Fruit fly (Drosophila melanogaster) whole organism, embryonic: Measurements from ENCODE around the gene DCAF12.

Source experiments
- ATbp ChIP-seq: fragments of 200-800 bp; sonication (Bioruptor generic); optimal IDR thresholded peaks from 2 replicates; lab custom pipeline; 2017; ENCODE audit warnings: missing biosample characterization, mild to moderate bottlenecking, missing genetic modification characterization, missing genetic modification reagents
- Atf-2 ChIP-seq: fragments of 200-800 bp; sonication (Bioruptor generic); optimal IDR thresholded peaks from 2 replicates; lab custom pipeline; 2016; ENCODE audit warnings: missing biosample characterization, missing genetic modification characterization
- Atf6 ChIP-seq: fragments of 200-800 bp; sonication (Bioruptor generic); IDR thresholded peaks from 2 replicates; pipeline ENCODE4 v1.3.6; 2022; ENCODE audit warnings: missing biosample characterization, missing genetic modification characterization
- CG10267 ChIP-seq: fragments of 200-800 bp; sonication (Bioruptor generic); optimal IDR thresholded peaks from 2 replicates; lab custom pipeline; 2018; ENCODE audit warnings: missing biosample characterization, mild to moderate bottlenecking, missing genetic modification characterization, moderate library complexity
- CG11696 ChIP-seq: fragments of 200-800 bp; sonication (Bioruptor generic); IDR thresholded peaks from 2 replicates; pipeline ENCODE4 v1.3.6; 2022; ENCODE audit warnings: missing biosample characterization, missing genetic modification characterization
- CG1233 ChIP-seq: fragments of 200-800 bp; sonication (Bioruptor generic); optimal IDR thresholded peaks from 4 replicates; lab custom pipeline; 2018; ENCODE audit warnings: missing biosample characterization, mild to moderate bottlenecking, missing genetic modification characterization
- CG13123 ChIP-seq: fragments of 200-800 bp; sonication (Bioruptor generic); optimal IDR thresholded peaks from 2 replicates; lab custom pipeline; 2016; ENCODE audit warnings: missing biosample characterization, missing genetic modification characterization
- CG13624 ChIP-seq: fragments of 200-800 bp; sonication (Bioruptor generic); optimal IDR thresholded peaks from 2 replicates; lab custom pipeline; 2016; ENCODE audit warnings: missing biosample characterization, missing genetic modification characterization
- CG14667 ChIP-seq: fragments of 200-800 bp; sonication (Bioruptor generic); IDR thresholded peaks from 2 replicates; pipeline ENCODE4 v1.3.6; 2022; ENCODE audit warnings: missing biosample characterization, missing genetic modification characterization
- CG17186 ChIP-seq: fragments of 200-800 bp; sonication (Bioruptor generic); optimal IDR thresholded peaks from 3 replicates; lab custom pipeline; 2017; ENCODE audit warnings: missing biosample characterization, missing genetic modification reagents, missing genetic modification characterization
- CG17385 ChIP-seq: fragments of 200-800 bp; sonication (Bioruptor generic); optimal IDR thresholded peaks from 3 replicates; lab custom pipeline; 2018; ENCODE audit warnings: missing biosample characterization, mild to moderate bottlenecking, missing genetic modification characterization
- CG18476 ChIP-seq: fragments of 200-800 bp; sonication (Bioruptor generic); optimal IDR thresholded peaks from 2 replicates; lab custom pipeline; 2016; ENCODE audit warnings: missing biosample characterization, mild to moderate bottlenecking, missing genetic modification characterization
- CG2116 ChIP-seq: fragments of 200-800 bp; sonication (Bioruptor generic); optimal IDR thresholded peaks from 3 replicates; lab custom pipeline; 2018; ENCODE audit warnings: missing biosample characterization, mild to moderate bottlenecking, missing genetic modification characterization
- CG32532 ChIP-seq: fragments of 200-800 bp; sonication (Bioruptor generic); IDR thresholded peaks from 2 replicates; pipeline ENCODE4 v1.3.6; 2022; ENCODE audit warnings: missing biosample characterization, missing genetic modification characterization
- CG6689 ChIP-seq: fragments of 200-800 bp; sonication (Bioruptor generic); IDR thresholded peaks from 2 replicates; pipeline ENCODE4 v1.3.6; 2022; ENCODE audit warnings: missing biosample characterization, missing genetic modification characterization
- CG7745 ChIP-seq: fragments of 200-800 bp; sonication (Bioruptor generic); optimal IDR thresholded peaks from 2 replicates; lab custom pipeline; 2018; ENCODE audit warnings: missing biosample characterization, mild to moderate bottlenecking, missing genetic modification characterization, moderate library complexity
- CG7786 ChIP-seq: fragments of 200-800 bp; sonication (Bioruptor generic); optimal IDR thresholded peaks from 2 replicates; lab custom pipeline; 2016; ENCODE audit warnings: missing biosample characterization, missing genetic modification characterization
- CG8290 ChIP-seq, 3 experiments: fragments of 200-800 bp; sonication (Bioruptor generic); optimal IDR thresholded peaks; 2 replicates each; lab custom pipeline; 2016 to 2019; ENCODE audit warnings: missing biosample characterization in 3 of 3, missing genetic modification characterization in 3 of 3, mild to moderate bottlenecking in 2 of 3, moderate library complexity in 1 of 3
- CG8765 ChIP-seq: fragments of 200-800 bp; sonication (Bioruptor generic); IDR thresholded peaks from 2 replicates; pipeline ENCODE4 v1.3.6; 2022; ENCODE audit warnings: missing biosample characterization, missing genetic modification characterization
- CG9215 ChIP-seq: fragments of 200-800 bp; sonication (Bioruptor generic); IDR thresholded peaks from 2 replicates; pipeline ENCODE4 v1.3.6; 2022; ENCODE audit warnings: missing biosample characterization, missing genetic modification characterization
- CG9609 ChIP-seq: fragments of 200-800 bp; sonication (Bioruptor generic); optimal IDR thresholded peaks from 3 replicates; lab custom pipeline; 2016; ENCODE audit warnings: missing biosample characterization, missing genetic modification characterization
- CG9727 ChIP-seq: fragments of 200-800 bp; sonication (Bioruptor generic); optimal IDR thresholded peaks from 3 replicates; lab custom pipeline; 2017; ENCODE audit warnings: missing biosample characterization, mild to moderate bottlenecking, missing genetic modification characterization
- CG9797 ChIP-seq: fragments of 200-800 bp; sonication (Bioruptor generic); optimal IDR thresholded peaks from 3 replicates; lab custom pipeline; 2018; ENCODE audit warnings: missing biosample characterization, mild to moderate bottlenecking, missing genetic modification characterization
- CG9932 ChIP-seq: fragments of 200-800 bp; sonication (Bioruptor generic); IDR thresholded peaks from 2 replicates; pipeline ENCODE4 v1.3.6; 2022; ENCODE audit warnings: missing biosample characterization, missing genetic modification characterization
- Deaf1 ChIP-seq: fragments of 200-800 bp; optimal IDR thresholded peaks from 3 replicates; lab custom pipeline; 2019; ENCODE audit warnings: missing biosample characterization, mild to moderate bottlenecking, missing genetic modification characterization, moderate library complexity
- Doc3 ChIP-seq: fragments of 200-800 bp; sonication (Bioruptor generic); IDR thresholded peaks from 3 replicates; pipeline ENCODE4 v1.3.6; 2022; ENCODE audit warnings: missing biosample characterization, missing genetic modification characterization; ENCODE audit not compliant: partially characterized antibody
- Dref ChIP-seq: fragments of 200-800 bp; sonication (Bioruptor generic); IDR thresholded peaks from 2 replicates; pipeline ENCODE4 v1.3.6; 2022; ENCODE audit warnings: missing biosample characterization, missing genetic modification characterization
- Gsc ChIP-seq: fragments of 200-800 bp; sonication (Bioruptor generic); IDR thresholded peaks from 2 replicates; pipeline ENCODE4 v1.3.6; 2022; ENCODE audit warnings: missing biosample characterization, missing genetic modification characterization
- Optix ChIP-seq: fragments of 200-800 bp; sonication (Bioruptor generic); IDR thresholded peaks from 3 replicates; pipeline ENCODE4 v1.3.6; 2022; ENCODE audit warnings: missing biosample characterization, missing genetic modification characterization
- Sox100B ChIP-seq: fragments of 200-800 bp; sonication (Bioruptor generic); optimal IDR thresholded peaks from 3 replicates; lab custom pipeline; 2018; ENCODE audit warnings: missing biosample characterization, mild to moderate bottlenecking, missing genetic modification characterization
- bbx ChIP-seq: fragments of 200-800 bp; sonication (Bioruptor generic); IDR thresholded peaks from 2 replicates; pipeline ENCODE4 v1.3.6; 2022; ENCODE audit warnings: missing biosample characterization, missing genetic modification characterization; ENCODE audit not compliant: partially characterized antibody
- br ChIP-seq: fragments of >200 bp; optimal IDR thresholded peaks from 2 replicates; lab custom pipeline; 2017
- dan ChIP-seq: fragments of 200-800 bp; sonication (Bioruptor generic); IDR thresholded peaks from 2 replicates; pipeline ENCODE4 v1.3.6; 2022; ENCODE audit warnings: missing biosample characterization, missing genetic modification characterization
- danr ChIP-seq: fragments of 200-800 bp; sonication (Bioruptor generic); IDR thresholded peaks from 2 replicates; pipeline ENCODE4 v1.3.6; 2022; ENCODE audit warnings: missing biosample characterization, missing genetic modification characterization
- disco-r ChIP-seq: fragments of 200-800 bp; sonication (Bioruptor generic); optimal IDR thresholded peaks from 2 replicates; lab custom pipeline; 2016; ENCODE audit warnings: missing biosample characterization, missing genetic modification characterization
- en ChIP-seq: fragments of 200-800 bp; sonication (Bioruptor generic); optimal IDR thresholded peaks from 2 replicates; lab custom pipeline; 2016; ENCODE audit warnings: missing biosample characterization, missing genetic modification characterization
- eyg ChIP-seq: fragments of 200-800 bp; sonication (Bioruptor generic); optimal IDR thresholded peaks from 3 replicates; lab custom pipeline; 2016; ENCODE audit warnings: missing biosample characterization, missing genetic modification characterization
- fru ChIP-seq: fragments of >200 bp; optimal IDR thresholded peaks from 2 replicates; lab custom pipeline; 2017
- grau ChIP-seq: fragments of 200-800 bp; optimal IDR thresholded peaks from 3 replicates; lab custom pipeline; 2019; ENCODE audit warnings: missing biosample characterization, mild to moderate bottlenecking, missing genetic modification characterization, moderate library complexity
- gsb-n ChIP-seq: fragments of 200-800 bp; sonication (Bioruptor generic); optimal IDR thresholded peaks from 3 replicates; lab custom pipeline; 2018; ENCODE audit warnings: missing biosample characterization, mild to moderate bottlenecking, missing genetic modification characterization
- jumu ChIP-seq: fragments of 200-800 bp; sonication (Bioruptor generic); optimal IDR thresholded peaks from 3 replicates; lab custom pipeline; 2016; ENCODE audit warnings: missing biosample characterization, missing genetic modification characterization
- lov ChIP-seq, 2 experiments: fragments of 200-800 bp in 1 of 2; fragments of >200 bp in 1 of 2; sonication (Bioruptor generic) in 1 of 2; IDR thresholded peaks in 1 of 2; optimal IDR thresholded peaks in 1 of 2; 2 replicates in 1 of 2; 3 replicates in 1 of 2; pipeline versions ENCODE4 v1.3.6 to Lab custom; 2017 to 2022; ENCODE audit warnings: missing biosample characterization in 1 of 2, missing genetic modification characterization in 1 of 2
- pho ChIP-seq: fragments of 200-800 bp; sonication (Bioruptor generic); optimal IDR thresholded peaks from 2 replicates; lab custom pipeline; 2016; ENCODE audit warnings: missing biosample characterization, missing genetic modification characterization
- phol ChIP-seq: fragments of 200-800 bp; sonication (Bioruptor generic); optimal IDR thresholded peaks from 3 replicates; lab custom pipeline; 2018; ENCODE audit warnings: missing biosample characterization, mild to moderate bottlenecking, missing genetic modification characterization, moderate library complexity
- prd ChIP-seq, 3 experiments: fragments of >200 bp in 2 of 3; fragments of 200-800 bp in 1 of 3; sonication (Bioruptor generic) in 1 of 3; optimal IDR thresholded peaks in 2 of 3; IDR thresholded peaks in 1 of 3; 2 replicates in 2 of 3; 3 replicates in 1 of 3; pipeline versions ENCODE4 v1.3.6 to Lab custom; 2017 to 2022; ENCODE audit warnings: missing biosample characterization in 1 of 3, missing genetic modification characterization in 1 of 3
- slbo ChIP-seq: fragments of 200-800 bp; sonication (Bioruptor generic); IDR thresholded peaks from 2 replicates; pipeline ENCODE4 v1.3.6; 2022; ENCODE audit warnings: missing biosample characterization, missing genetic modification characterization
- slou ChIP-seq: fragments of 200-800 bp; sonication (Bioruptor generic); optimal IDR thresholded peaks from 3 replicates; lab custom pipeline; 2016; ENCODE audit warnings: missing biosample characterization, missing genetic modification characterization
- sqz ChIP-seq: fragments of 200-800 bp; sonication (Bioruptor generic); optimal IDR thresholded peaks from 3 replicates; lab custom pipeline; 2018; ENCODE audit warnings: missing biosample characterization, mild to moderate bottlenecking, missing genetic modification characterization
- ssp ChIP-seq: fragments of 200-800 bp; sonication (Bioruptor generic); IDR thresholded peaks from 2 replicates; pipeline ENCODE4 v1.3.6; 2022; ENCODE audit warnings: missing biosample characterization, missing genetic modification characterization
- stc ChIP-seq: fragments of 200-800 bp; sonication (Bioruptor generic); IDR thresholded peaks from 2 replicates; pipeline ENCODE4 v1.3.6; 2022; ENCODE audit warnings: missing biosample characterization, missing genetic modification characterization
- vnd ChIP-seq: fragments of 200-800 bp; sonication (Bioruptor generic); IDR thresholded peaks from 3 replicates; pipeline ENCODE4 v1.3.6; 2022; ENCODE audit warnings: missing biosample characterization, missing genetic modification characterization; ENCODE audit not compliant: partially characterized antibody

The DCAF12 gene

DNA sequence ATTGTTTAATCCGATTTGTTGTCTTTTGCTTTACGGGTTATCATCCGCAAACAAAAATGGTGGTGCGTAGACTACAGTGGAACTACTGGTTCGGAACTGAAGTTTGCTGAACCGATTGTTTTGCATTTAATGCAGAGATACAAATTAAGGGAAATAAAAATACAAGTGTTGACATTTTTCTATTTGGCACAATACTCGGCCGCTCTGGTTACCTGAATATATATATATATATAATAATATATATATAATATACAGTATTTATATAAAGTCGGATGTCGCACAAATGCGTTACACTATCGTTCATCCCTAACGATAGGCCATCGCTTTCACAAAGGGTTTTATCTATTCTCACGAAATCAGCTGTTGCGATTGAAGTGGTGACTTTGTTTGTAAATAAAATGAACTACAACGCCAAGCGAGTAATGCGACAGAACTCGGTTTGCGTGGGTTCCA is at the start of gene DCAF12, which contains the start of gene Spt3 (continued):
- TF ChIP-seq prd (optimal IDR thresholded peaks at IDR 0.05; lab: Kevin White, UChicago) (no peak), prd (GFP tag; IDR thresholded peaks at IDR 0.05; lab: Robert Waterston, UW) (peak; percentile 69; the same call in 2 of the 3 replicates), bbx (peak; percentile 83), CG13624 (no peak), CG2116 (GFP tag; lab: Kevin White, UChicago) (peak; percentile 35), danr (GFP tag; lab: Robert Waterston, UW) (no peak), dan (no peak), CG1233 (GFP tag; lab: Kevin White, UChicago) (peak; percentile 48), CG10267 (peak; percentile 70), Gsc (GFP tag; lab: Robert Waterston, UW) (no peak), CG9609 (GFP tag; lab: Kevin White, UChicago) (no peak), vnd (peak; percentile 96), CG32532 (GFP tag; lab: Robert Waterston, UW) (peak; percentile 63), slbo (GFP tag; lab: Robert Waterston, UW) (peak; percentile 77), Sox100B (GFP tag; lab: Kevin White, UChicago) (no peak), CG14667 (GFP tag; lab: Robert Waterston, UW) (peak; percentile 39; the same call in 1 of the 2 replicates), disco-r (GFP tag; lab: Kevin White, UChicago) (no peak), en (GFP tag; lab: Kevin White, UChicago) (no peak), Optix (GFP tag; lab: Robert Waterston, UW) (no peak), lov (optimal IDR thresholded peaks at IDR 0.05; lab: Kevin White, UChicago) (no peak), lov (GFP tag; IDR thresholded peaks at IDR 0.05; lab: Robert Waterston, UW) (no peak), CG17186 (GFP tag; lab: Kevin White, UChicago) (peak; percentile 2), CG8765 (0 out of 2 replicates have a peak, but pooled peaks have one; percentile 12), CG8290 (GFP tag; optimal IDR thresholded peaks at IDR 0.05; lab: Kevin White, UChicago) (peak; percentile 27), CG8290 (tag; optimal IDR thresholded peaks at IDR 0.05; lab: Kevin White, UChicago) (no peak), Atf6 (GFP tag; lab: Robert Waterston, UW) (no peak), ssp (peak; percentile 47), CG9932 (GFP tag; lab: Robert Waterston, UW) (peak; percentile 85), grau (tag; lab: Kevin White, UChicago) (peak; percentile 79), CG9727 (GFP tag; lab: Kevin White, UChicago) (peak; percentile 43), CG7786 (GFP tag; lab: Kevin White, UChicago) (no peak), br (lab: Kevin White, UChicago) (no peak), CG17385 (GFP tag; lab: Kevin White, UChicago) (no peak), CG18476 (no peak), jumu (GFP tag; lab: Kevin White, UChicago) (no peak), CG9215 (GFP tag; lab: Robert Waterston, UW) (peak; percentile 69), Dref (0 out of 2 replicates have a peak, but pooled peaks have one; percentile 25), gsb-n (no peak), stc (GFP tag; lab: Robert Waterston, UW) (no peak), sqz (GFP tag; lab: Kevin White, UChicago) (no peak), CG13123 (GFP tag; lab: Kevin White, UChicago) (no peak), phol (peak; percentile 94), CG6689 (peak; percentile 42), fru (lab: Kevin White, UChicago) (no peak), slou (GFP tag; lab: Kevin White, UChicago) (peak; percentile 7), eyg (GFP tag; lab: Kevin White, UChicago) (peak; percentile 47), ATbp (GFP tag; lab: Kevin White, UChicago) (no peak), pho (GFP tag; lab: Kevin White, UChicago) (no peak), CG9797 (peak; percentile 12), Doc3 (GFP tag; lab: Robert Waterston, UW) (peak; percentile 97), Deaf1 (tag; lab: Kevin White, UChicago) (peak; percentile 36), Atf-2 (GFP tag; lab: Kevin White, UChicago) (no peak), CG7745 (no peak), CG11696 (no peak)
